Worm (Caenorhabditis elegans) whole organism, L3 larva: Measurements from ENCODE around the gene gpa-12.

Source experiments
- ceh-9 ChIP-seq: sonication (generic microtip); optimal IDR thresholded peaks from 2 replicates; lab custom pipeline; 2018; ENCODE audit warnings: missing biosample characterization, missing genetic modification characterization
- egl-27 ChIP-seq: sonication (generic microtip); optimal IDR thresholded peaks from 4 replicates; lab custom pipeline; 2017; ENCODE audit warnings: missing biosample characterization, missing genetic modification reagents, missing genetic modification characterization
- egl-5 ChIP-seq: fragments of 150-350 bp; optimal IDR thresholded peaks from 2 replicates; lab custom pipeline; 2017; ENCODE audit warnings: missing biosample characterization, missing genetic modification reagents, missing genetic modification characterization, inconsistent platforms
- elt-1 ChIP-seq: fragments of 150-350 bp; optimal IDR thresholded peaks from 2 replicates; lab custom pipeline; 2014; ENCODE audit warnings: missing biosample characterization, missing genetic modification characterization
- elt-2 ChIP-seq: sonication (generic microtip); optimal IDR thresholded peaks from 2 replicates; lab custom pipeline; 2016; ENCODE audit warnings: missing genetic modification reagents, mild to moderate bottlenecking, missing genetic modification characterization, missing compliant biosample characterization
- eor-1 ChIP-seq, 2 experiments: fragments of 150-350 bp; optimal IDR thresholded peaks; 2 replicates each; lab custom pipeline; 2014 to 2018; ENCODE audit warnings: missing biosample characterization in 2 of 2, missing genetic modification characterization in 2 of 2
- fkh-10 ChIP-seq: sonication (generic microtip); optimal IDR thresholded peaks from 2 replicates; lab custom pipeline; 2017; ENCODE audit warnings: missing biosample characterization, missing genetic modification reagents, missing genetic modification characterization
- hmg-11 ChIP-seq: sonication (generic microtip); optimal IDR thresholded peaks from 2 replicates; lab custom pipeline; 2016; ENCODE audit warnings: missing genetic modification characterization, missing compliant biosample characterization
- lin-15B ChIP-seq: fragments of 150-350 bp; optimal IDR thresholded peaks from 2 replicates; lab custom pipeline; 2014; ENCODE audit warnings: missing biosample characterization, missing genetic modification characterization
- lin-39 ChIP-seq: fragments of 150-350 bp; optimal IDR thresholded peaks from 2 replicates; lab custom pipeline; 2018; ENCODE audit warnings: missing biosample characterization, missing genetic modification reagents, missing genetic modification characterization
- lsy-12 ChIP-seq: sonication (generic microtip); optimal IDR thresholded peaks from 2 replicates; lab custom pipeline; 2016; ENCODE audit warnings: mild to moderate bottlenecking, missing genetic modification characterization, missing compliant biosample characterization
- mdl-1 ChIP-seq: fragments of 150-350 bp; optimal IDR thresholded peaks from 2 replicates; lab custom pipeline; 2014; ENCODE audit warnings: missing biosample characterization, missing genetic modification characterization
- mml-1 ChIP-seq: fragments of 150-350 bp; sonication (generic microtip); optimal IDR thresholded peaks from 3 replicates; lab custom pipeline; 2014; ENCODE audit warnings: missing biosample characterization, missing genetic modification characterization
- nhr-237 ChIP-seq: fragments of 150-350 bp; optimal IDR thresholded peaks from 2 replicates; lab custom pipeline; 2014; ENCODE audit warnings: missing biosample characterization, missing genetic modification characterization
- nhr-25 ChIP-seq: sonication (generic microtip); optimal IDR thresholded peaks from 2 replicates; lab custom pipeline; 2017; ENCODE audit warnings: missing biosample characterization, missing genetic modification characterization
- nhr-43 ChIP-seq: sonication (generic microtip); optimal IDR thresholded peaks from 2 replicates; lab custom pipeline; 2016; ENCODE audit warnings: mild to moderate bottlenecking, missing genetic modification characterization, missing compliant biosample characterization; ENCODE audit not compliant: poor library complexity, severe bottlenecking
- nhr-67 ChIP-seq: fragments of 150-350 bp; optimal IDR thresholded peaks from 2 replicates; lab custom pipeline; 2014; ENCODE audit warnings: missing biosample characterization, missing genetic modification characterization
- nhr-76 ChIP-seq: fragments of 150-350 bp; sonication (generic microtip); optimal IDR thresholded peaks from 5 replicates; lab custom pipeline; 2014; ENCODE audit warnings: missing biosample characterization, missing genetic modification characterization
- nhr-77 ChIP-seq: fragments of 150-350 bp; optimal IDR thresholded peaks from 2 replicates; lab custom pipeline; 2014; ENCODE audit warnings: missing biosample characterization, missing genetic modification characterization
- pha-4 ChIP-seq: fragments of 150-350 bp; optimal IDR thresholded peaks from 2 replicates; lab custom pipeline; 2014; ENCODE audit warnings: missing biosample characterization, missing genetic modification reagents, missing genetic modification characterization
- pqm-1 ChIP-seq: fragments of 150-350 bp; optimal IDR thresholded peaks from 2 replicates; lab custom pipeline; 2017; ENCODE audit warnings: missing biosample characterization, missing genetic modification characterization, inconsistent platforms
- sea-2 ChIP-seq: fragments of 150-350 bp; sonication (generic microtip); optimal IDR thresholded peaks from 4 replicates; lab custom pipeline; 2014; ENCODE audit warnings: missing biosample characterization, missing genetic modification reagents, missing genetic modification characterization
- skn-1 ChIP-seq: fragments of 150-350 bp; optimal IDR thresholded peaks from 2 replicates; lab custom pipeline; 2014; ENCODE audit warnings: missing biosample characterization, missing genetic modification characterization
- tbx-2 ChIP-seq: sonication (generic microtip); optimal IDR thresholded peaks from 2 replicates; lab custom pipeline; 2016; ENCODE audit warnings: mild to moderate bottlenecking, missing genetic modification characterization, missing compliant biosample characterization
- unc-39 ChIP-seq: sonication (generic microtip); optimal IDR thresholded peaks from 4 replicates; lab custom pipeline; 2017; ENCODE audit warnings: missing biosample characterization, missing genetic modification characterization
- zag-1 ChIP-seq: fragments of 150-350 bp; optimal IDR thresholded peaks from 2 replicates; lab custom pipeline; 2014; ENCODE audit warnings: missing biosample characterization, missing genetic modification characterization
- ztf-11 ChIP-seq: fragments of 150-350 bp; optimal IDR thresholded peaks from 2 replicates; lab custom pipeline; 2014; ENCODE audit warnings: missing biosample characterization, missing genetic modification characterization

gpa-12 gene

ce11 chrX:9233805-9234204, 9.6 kb upstream of the gpa-12 start:
- TF ChIP-seq ceh-9 (tag; lab: Kevin White, UChicago) (no peak), unc-39 (tag; lab: Kevin White, UChicago) (no peak), nhr-25 (tag; lab: Kevin White, UChicago) (no peak)

ce11 chrX:9234518-9234917, 8.8 kb upstream of the gpa-12 start, which contains the start of gene col-175:
Gene col-175, minus strand, starts transcription at chrX:9234618.
- TF ChIP-seq nhr-67 (tag; lab: Kevin White, UChicago) (no peak), unc-39 (tag; lab: Kevin White, UChicago) (no peak)
- TF ChIP-seq, all 47 proteins: peak for 0

- no peak for TF ChIP-seq nhr-77 (tag; lab: Kevin White, UChicago)
- peak; percentile 66 for TF ChIP-seq nhr-43 (tag; lab: Kevin White, UChicago)
Observed at ce11 chrX:9237708-9238107, 5.6 kb upstream of the gpa-12 start.

ce11 chrX:9238692-9239091, 4.7 kb upstream of the gpa-12 start:
- TF ChIP-seq egl-27 (tag; lab: Kevin White, UChicago) (no peak), tbx-2 (tag; lab: Kevin White, UChicago) (peak; percentile 2), nhr-43 (tag; lab: Kevin White, UChicago) (peak; percentile 45)

- TF ChIP-seq nhr-237 (no peak), mml-1 (tag; lab: Kevin White, UChicago) (no peak), elt-2 (tag; lab: Kevin White, UChicago) (no peak), mdl-1 (tag; lab: Kevin White, UChicago) (no peak), fkh-10 (GFP tag; lab: Kevin White, UChicago) (no peak)
- TF ChIP-seq, all 47 proteins: peak for 0
Observed at ce11 chrX:9242123-9242522, 1.2 kb upstream of the gpa-12 start, which contains the start of gene lgc-4. Gene lgc-4, minus strand, starts transcription at chrX:9242223.

ce11 chrX:9246625-9247024, 3.3 kb downstream of the gpa-12 start:
- TF ChIP-seq nhr-25 (tag; lab: Kevin White, UChicago) (peak; percentile 93), mdl-1 (tag; lab: Kevin White, UChicago) (no peak), nhr-43 (tag; lab: Kevin White, UChicago) (peak; percentile 27)

- TF ChIP-seq zag-1 = no peak
- TF ChIP-seq nhr-67 (tag; lab: Kevin White, UChicago) = no peak
- no peak for TF ChIP-seq elt-1
- TF ChIP-seq nhr-76 = no peak
Observed at ce11 chrX:9248083-9248805, 4.9 kb downstream of the gpa-12 start.

- no peak for TF ChIP-seq elt-2 (tag; lab: Kevin White, UChicago)
- TF ChIP-seq sea-2 (GFP tag; lab: Kevin White, UChicago) = no peak
- TF ChIP-seq unc-39 (tag; lab: Kevin White, UChicago) = no peak
- TF ChIP-seq lin-39 (tag; lab: Kevin White, UChicago) = no peak
- no peak for TF ChIP-seq lin-15B (tag; lab: Kevin White, UChicago)
- no peak for TF ChIP-seq elt-1
- TF ChIP-seq hmg-11 (tag; lab: Kevin White, UChicago) = no peak
- TF ChIP-seq nhr-237 = no peak
- TF ChIP-seq lsy-12 (tag; lab: Kevin White, UChicago) = no peak
- TF ChIP-seq eor-1 (tag; optimal IDR thresholded peaks at IDR 0.05; lab: Kevin White, UChicago) = no peak
- TF ChIP-seq fkh-10 (GFP tag; lab: Kevin White, UChicago) = no peak
Observed at ce11 chrX:9251488-9251887, 8.1 kb downstream of the gpa-12 start, which contains the start of gene pes-8. Gene pes-8, plus strand, starts transcription at chrX:9251788.

- TF ChIP-seq pha-4 = no peak
- TF ChIP-seq skn-1 (tag; lab: Kevin White, UChicago) = no peak
- no peak for TF ChIP-seq elt-2 (tag; lab: Kevin White, UChicago)
- TF ChIP-seq pqm-1 (tag; lab: Kevin White, UChicago) = no peak
- no peak for TF ChIP-seq ztf-11 (tag; lab: Kevin White, UChicago)
- TF ChIP-seq egl-5 (tag; lab: Kevin White, UChicago) = no peak
Observed at ce11 chrX:9255993-9256392, 12.6 kb downstream of the gpa-12 start.
